Worm (Caenorhabditis elegans) whole organism, L4 larva: ENCODE results near the gene aqp-12.

Experiments used
- D1046.2 ChIP-seq: fragments of 200-800 bp; sonication (Bioruptor generic); IDR thresholded peaks from 2 replicates; pipeline ENCODE4 v1.3.6; 2022; ENCODE audit warnings: missing genetic modification characterization, missing compliant biosample characterization
- F26F4.8 ChIP-seq: fragments of 200-800 bp; sonication (Bioruptor generic); conservative IDR thresholded peaks from 2 replicates; pipeline ENCODE4 v1.3.6; 2022; ENCODE audit warnings: missing genetic modification characterization, missing compliant biosample characterization
- F37D6.2 ChIP-seq: sonication (generic microtip); optimal IDR thresholded peaks from 2 replicates; lab custom pipeline; 2016; ENCODE audit warnings: mild to moderate bottlenecking, missing genetic modification characterization, missing compliant biosample characterization
- R02D3.7 ChIP-seq: fragments of 150-350 bp; sonication (generic microtip); optimal IDR thresholded peaks from 3 replicates; lab custom pipeline; 2014; ENCODE audit warnings: missing biosample characterization, missing genetic modification characterization
- T26A8.4 ChIP-seq: fragments of 200-800 bp; sonication (Bioruptor generic); IDR thresholded peaks from 2 replicates; pipeline ENCODE4 v1.3.6; 2022; ENCODE audit warnings: missing genetic modification characterization, missing compliant biosample characterization
- ZK337.2 ChIP-seq: fragments of 200-800 bp; sonication (Bioruptor generic); IDR thresholded peaks from 2 replicates; pipeline ENCODE4 v1.3.6; 2022; ENCODE audit warnings: missing genetic modification reagents, missing genetic modification characterization, missing compliant biosample characterization
- aha-1 ChIP-seq: fragments of 150-350 bp; peaks from one replicate; lab custom pipeline; 2014; ENCODE audit warnings: missing biosample characterization, missing genetic modification characterization
- ceh-28 ChIP-seq: fragments of 150-350 bp; optimal IDR thresholded peaks from 2 replicates; lab custom pipeline; 2014; ENCODE audit warnings: missing biosample characterization, missing genetic modification reagents, missing genetic modification characterization
- daf-16 ChIP-seq, 3 experiments: sonication (generic microtip); optimal IDR thresholded peaks; 2 replicates each; lab custom pipeline; 2016 to 2017; ENCODE audit warnings: missing genetic modification characterization in 3 of 3, missing genetic modification reagents in 3 of 3, mild to moderate bottlenecking in 2 of 3, missing compliant biosample characterization in 2 of 3, missing biosample characterization in 1 of 3, moderate library complexity in 1 of 3
- dmd-6 ChIP-seq: fragments of 200-800 bp; sonication (Bioruptor generic); IDR thresholded peaks from 2 replicates; pipeline ENCODE4 v1.3.6; 2022; ENCODE audit warnings: missing genetic modification reagents, missing genetic modification characterization, missing compliant biosample characterization
- dve-1 ChIP-seq: sonication (generic microtip); optimal IDR thresholded peaks from 2 replicates; lab custom pipeline; 2017; ENCODE audit warnings: antibody characterized with exemption, mild to moderate bottlenecking, missing genetic modification characterization, missing compliant biosample characterization; ENCODE audit not compliant: insufficient read depth
- fos-1 ChIP-seq: fragments of 150-350 bp; optimal IDR thresholded peaks from 2 replicates; lab custom pipeline; 2014; ENCODE audit warnings: missing biosample characterization, missing genetic modification characterization
- gei-8 ChIP-seq: fragments of 200-800 bp; sonication (Bioruptor generic); optimal IDR thresholded peaks from 2 replicates; lab custom pipeline; 2018; ENCODE audit warnings: mild to moderate bottlenecking, missing genetic modification characterization, missing compliant biosample characterization
- hlh-11 ChIP-seq: fragments of 200-800 bp; sonication (Bioruptor generic); optimal IDR thresholded peaks from 2 replicates; lab custom pipeline; 2018; ENCODE audit warnings: mild to moderate bottlenecking, missing genetic modification characterization, missing compliant biosample characterization
- lin-38 ChIP-seq: fragments of 200-800 bp; sonication (Bioruptor generic); IDR thresholded peaks from 2 replicates; pipeline ENCODE4 v1.3.6; 2022; ENCODE audit warnings: missing genetic modification reagents, missing genetic modification characterization, missing compliant biosample characterization
- nhr-111 ChIP-seq: fragments of 200-800 bp; sonication (Bioruptor generic); optimal IDR thresholded peaks from 2 replicates; lab custom pipeline; 2018; ENCODE audit warnings: mild to moderate bottlenecking, missing genetic modification characterization, missing compliant biosample characterization
- nhr-25 ChIP-seq: sonication (generic microtip); optimal IDR thresholded peaks from 2 replicates; lab custom pipeline; 2017; ENCODE audit warnings: missing genetic modification characterization, mild to moderate bottlenecking, missing compliant biosample characterization, antibody characterized with exemption, moderate library complexity, borderline replicate concordance; ENCODE audit not compliant: insufficient read depth
- nhr-28 ChIP-seq: fragments of 150-350 bp; optimal IDR thresholded peaks from 2 replicates; lab custom pipeline; 2014; ENCODE audit warnings: missing biosample characterization, missing genetic modification characterization
- pha-4 ChIP-seq, 2 experiments: fragments of 150-350 bp in 1 of 2; fragments of 200-800 bp in 1 of 2; sonication (Bioruptor generic) in 1 of 2; IDR thresholded peaks in 1 of 2; optimal IDR thresholded peaks in 1 of 2; 2 replicates each; pipeline versions ENCODE4 v1.3.6 to Lab custom; 2014 to 2022; ENCODE audit warnings: missing genetic modification characterization in 2 of 2, missing genetic modification reagents in 2 of 2, missing biosample characterization in 1 of 2, missing compliant biosample characterization in 1 of 2
- pqm-1 ChIP-seq: sonication (generic microtip); optimal IDR thresholded peaks from 2 replicates; lab custom pipeline; 2017; ENCODE audit warnings: missing biosample characterization, missing genetic modification characterization
- skn-1 ChIP-seq: fragments of 150-350 bp; optimal IDR thresholded peaks from 2 replicates; lab custom pipeline; 2014; ENCODE audit warnings: missing biosample characterization, missing genetic modification characterization
- tra-1 ChIP-seq: fragments of 200-800 bp; sonication (Bioruptor generic); IDR thresholded peaks from 2 replicates; pipeline ENCODE4 v1.3.6; 2022; ENCODE audit warnings: missing genetic modification reagents, missing genetic modification characterization, missing compliant biosample characterization
- unc-130 ChIP-seq: sonication (generic microtip); optimal IDR thresholded peaks from 2 replicates; lab custom pipeline; 2016; ENCODE audit warnings: missing genetic modification reagents, missing genetic modification characterization, missing compliant biosample characterization
- zfp-3 ChIP-seq: fragments of 200-800 bp; sonication (Bioruptor generic); conservative IDR thresholded peaks from 2 replicates; pipeline ENCODE4 v1.3.6; 2022; ENCODE audit warnings: missing genetic modification reagents, missing genetic modification characterization, missing compliant biosample characterization
- zip-11 ChIP-seq: fragments of 200-800 bp; sonication (Bioruptor generic); IDR thresholded peaks from 2 replicates; pipeline ENCODE4 v1.3.6; 2022; ENCODE audit warnings: missing genetic modification characterization, missing compliant biosample characterization
- zip-2 ChIP-seq: fragments of 150-350 bp; optimal IDR thresholded peaks from 2 replicates; lab custom pipeline; 2014; ENCODE audit warnings: missing biosample characterization, missing genetic modification characterization

Gene aqp-12

DNA sequence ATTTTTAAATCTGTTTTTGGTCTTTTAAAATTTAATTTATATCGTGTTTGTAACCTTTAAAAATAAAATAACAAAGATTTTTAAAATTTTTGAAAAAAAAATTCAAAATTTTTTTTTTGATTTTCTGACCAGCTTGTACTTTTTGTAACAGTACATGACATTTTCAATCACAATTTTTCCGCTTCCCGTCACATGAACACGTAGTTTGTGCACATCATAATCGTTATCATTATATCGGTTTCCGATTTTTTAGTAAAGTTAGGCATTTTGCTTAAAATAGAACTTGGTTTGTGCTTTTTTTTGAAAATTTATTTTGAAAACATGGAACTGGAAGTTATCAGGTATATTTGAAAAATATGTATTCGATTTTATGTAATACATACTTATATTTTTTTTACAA lies 16.3 kb upstream of the aqp-12 start:
- TF ChIP-seq nhr-28 (tag; lab: Kevin White, UChicago) (peak; percentile 84), gei-8 (GFP tag; lab: Kevin White, UChicago) (no peak), unc-130 (no peak), dmd-6 (GFP tag; lab: Robert Waterston, UW) (peak; percentile 22; the same call in 1 of the 2 replicates), daf-16 (GFP tag; optimal IDR thresholded peaks at IDR 0.05; lab: Kevin White, UChicago) (no peak), daf-16 (tag; optimal IDR thresholded peaks at IDR 0.05; lab: Kevin White, UChicago) (peak; percentile 38), dve-1 (tag; lab: Kevin White, UChicago) (peak; percentile 12), hlh-11 (tag; lab: Kevin White, UChicago) (peak; percentile 4), pqm-1 (tag; lab: Kevin White, UChicago) (peak; percentile 60)
- TF ChIP-seq, all 104 proteins: peak for 6

DNA sequence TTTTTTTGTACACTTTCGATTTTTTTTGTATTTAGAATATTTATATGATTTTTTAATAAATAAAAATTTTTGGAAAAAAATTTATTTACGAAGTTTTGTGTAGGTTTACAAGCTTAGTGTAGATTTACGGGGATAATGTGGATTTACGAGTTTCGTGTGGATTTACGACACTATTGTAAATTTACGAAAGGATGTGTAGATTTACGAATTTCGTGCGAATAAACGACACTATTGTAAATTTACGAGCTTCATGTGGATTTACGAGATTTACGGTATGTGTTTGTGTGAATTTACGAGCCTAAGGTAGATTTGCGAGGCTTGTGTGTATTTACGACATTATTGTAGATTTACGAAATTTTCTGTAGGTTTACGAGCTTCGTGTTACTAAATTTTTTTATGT lies 13.8 kb upstream of the aqp-12 start:
- no peak for TF ChIP-seq nhr-111
- no peak for TF ChIP-seq T26A8.4
- peak; percentile 23 for TF ChIP-seq R02D3.7
- TF ChIP-seq tra-1 (GFP tag; lab: Robert Waterston, UW): no peak
- no peak for TF ChIP-seq zfp-3 (GFP tag; lab: Robert Waterston, UW)

DNA sequence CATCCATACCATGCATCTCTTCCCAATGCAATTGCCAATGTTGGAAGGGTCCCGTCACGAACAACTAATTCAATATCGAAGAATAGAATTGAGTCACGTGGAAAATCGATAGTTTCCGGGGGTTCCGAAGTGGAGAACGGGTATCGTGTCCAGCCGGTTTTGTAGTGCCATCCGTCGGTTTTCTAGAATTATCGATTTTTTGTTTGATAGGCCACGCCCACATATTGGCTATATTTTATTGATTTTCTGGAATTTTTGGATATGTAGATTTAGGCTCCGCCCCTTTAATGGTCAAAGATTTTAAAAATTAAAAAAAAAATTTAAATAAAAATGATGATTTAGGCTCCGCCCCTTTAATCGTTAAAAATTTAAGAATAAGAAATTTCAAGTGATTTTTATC lies 3.8 kb upstream of the aqp-12 start:
- TF ChIP-seq ceh-28 (tag; lab: Kevin White, UChicago) (peak; percentile 77), zip-2 (tag; lab: Kevin White, UChicago) (no peak), zip-11 (GFP tag; lab: Robert Waterston, UW) (no peak)
- TF ChIP-seq, all 104 proteins: peak for 1

DNA sequence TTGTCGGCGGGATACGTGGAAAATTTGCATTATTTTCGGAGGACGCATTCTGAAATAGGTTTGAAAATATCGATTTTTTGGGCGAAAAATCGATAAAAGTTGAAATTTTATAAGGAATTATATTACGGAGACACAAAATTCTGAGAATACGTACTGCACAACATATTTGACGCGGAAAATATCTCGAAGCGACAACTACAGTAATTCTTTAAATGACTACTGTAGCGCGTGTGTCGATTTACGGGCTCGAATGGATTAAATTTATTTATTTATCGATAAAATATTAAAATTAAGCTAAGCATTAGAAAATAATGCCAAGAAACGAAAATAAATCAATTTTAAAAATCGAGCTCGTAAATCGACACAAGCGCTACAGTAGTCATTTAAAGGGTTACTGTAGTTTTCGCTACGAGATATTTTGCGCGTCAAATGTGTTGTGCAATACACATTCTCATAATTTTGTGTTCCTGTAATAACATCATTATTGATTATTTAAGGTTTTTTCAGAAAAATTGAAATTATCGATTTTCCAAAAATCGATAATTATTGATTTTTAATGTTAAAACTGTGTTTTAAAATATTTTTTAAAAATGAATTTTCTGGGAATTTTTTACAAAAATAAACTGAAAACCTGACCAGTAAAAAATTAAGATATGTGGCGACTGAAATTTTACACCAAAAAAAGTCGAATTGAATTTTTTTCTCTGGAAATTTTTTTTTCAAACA lies 2.9 kb upstream of the aqp-12 start, which contains the start of gene polg-1:
TSS of gene polg-1 (minus strand) at position 51 of the 726 bp plus-strand sequence.
- TF ChIP-seq pqm-1 (tag; lab: Kevin White, UChicago): no peak
- TF ChIP-seq ceh-28 (tag; lab: Kevin White, UChicago): peak; percentile 76
- no peak for TF ChIP-seq gei-8 (GFP tag; lab: Kevin White, UChicago)

DNA sequence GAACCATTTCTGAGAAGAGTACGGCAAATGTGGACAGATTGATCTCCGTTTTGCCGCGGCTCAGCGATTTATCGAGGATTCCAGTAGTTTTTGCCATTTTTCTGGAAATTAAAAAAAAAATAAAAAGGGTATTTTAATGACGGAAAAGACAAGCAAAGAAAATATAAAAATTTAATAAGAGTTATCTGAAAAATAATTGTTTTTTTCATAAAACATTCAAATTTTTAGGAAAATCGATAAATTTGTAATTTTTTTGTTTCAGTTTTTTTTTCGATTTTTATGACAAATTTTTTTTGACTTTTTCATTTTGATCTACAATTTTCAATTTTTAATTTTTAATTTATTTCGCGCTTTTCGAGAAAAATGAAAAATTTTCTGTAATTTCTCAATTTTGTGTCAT lies 740 bp upstream of the aqp-12 start, which contains the start of gene trpp-5:
TSS of gene trpp-5 (minus strand) at position 101 of the 400 bp plus-strand sequence.
- TF ChIP-seq aha-1 (tag; lab: Kevin White, UChicago) (peak; percentile 43), daf-16 (GFP tag; optimal IDR thresholded peaks at IDR 0.05; lab: Kevin White, UChicago) (no peak), daf-16 (tag; optimal IDR thresholded peaks at IDR 0.05; lab: Kevin White, UChicago) (no peak)
- TF ChIP-seq, all 104 proteins: peak for 1

DNA sequence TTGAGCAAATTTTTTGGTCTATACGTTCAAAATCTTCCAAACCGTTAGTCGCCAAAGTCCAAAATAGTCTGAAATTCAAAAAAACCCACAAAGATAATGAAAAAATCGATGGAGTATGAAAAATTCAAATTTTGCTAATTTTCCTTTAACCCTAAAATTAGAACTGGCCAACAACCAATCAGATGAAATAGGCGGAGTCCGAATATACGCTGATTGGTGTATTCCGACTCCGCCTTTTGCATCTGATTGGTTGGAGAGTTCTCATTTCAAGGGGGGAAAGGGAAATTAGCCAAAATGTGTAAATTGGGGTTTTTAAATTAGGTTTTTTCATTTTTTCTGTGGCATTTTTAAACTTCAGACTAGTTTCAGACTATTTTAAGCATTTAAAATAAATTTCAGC lies 1.6 kb downstream of the aqp-12 start:
- TF ChIP-seq unc-130 (no peak), ZK337.2 (GFP tag; lab: Robert Waterston, UW) (no peak), D1046.2 (no peak), skn-1 (no peak)
- TF ChIP-seq, all 104 proteins: peak for 0

DNA sequence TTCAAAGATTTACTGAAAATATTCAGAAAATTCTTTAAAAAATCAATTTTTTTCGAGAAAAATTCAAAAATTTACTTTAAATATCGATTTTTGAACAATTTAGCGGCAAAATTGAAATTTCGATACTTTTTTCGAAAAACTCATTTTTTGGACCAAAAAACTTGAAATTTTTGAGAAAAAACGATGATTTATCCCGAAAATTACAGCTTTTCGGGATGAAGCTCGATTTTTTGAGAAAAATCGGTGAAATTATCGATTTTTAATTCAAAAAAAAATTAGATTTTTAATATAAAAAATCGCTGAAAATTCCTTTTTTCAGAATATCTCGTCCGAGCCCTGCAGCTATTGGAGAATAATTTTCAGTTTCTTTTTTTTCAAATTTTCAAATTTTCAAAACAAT lies 5.7 kb downstream of the aqp-12 start:
- no peak for TF ChIP-seq nhr-25
- TF ChIP-seq aha-1 (tag; lab: Kevin White, UChicago): no peak
- TF ChIP-seq pha-4 (GFP tag; IDR thresholded peaks at IDR 0.05; lab: Robert Waterston, UW): 0 out of 2 replicates have a peak, but pooled peaks have one; percentile 19
- no peak for TF ChIP-seq pha-4 (tag; optimal IDR thresholded peaks at IDR 0.05; lab: Kevin White, UChicago)
- TF ChIP-seq F26F4.8 (GFP tag; lab: Robert Waterston, UW): no peak
- peak; percentile 59; the same call in 1 of the 2 replicates for TF ChIP-seq zfp-3 (GFP tag; lab: Robert Waterston, UW)
- no peak for TF ChIP-seq F37D6.2 (tag; lab: Kevin White, UChicago)
- TF ChIP-seq lin-38: peak; percentile 21; the same call in 1 of the 2 replicates
- TF ChIP-seq fos-1 (tag; lab: Kevin White, UChicago): no peak
